Worm (Caenorhabditis elegans) whole organism, L3 larva: ENCODE data around the gene Y46G5A.38.

Experiments
- R02D3.7 ChIP-seq: fragments of 150-350 bp; optimal IDR thresholded peaks from 2 replicates; lab custom pipeline; 2014; ENCODE audit warnings: missing biosample characterization, missing genetic modification characterization
- ZK546.5 ChIP-seq: sonication (generic microtip); optimal IDR thresholded peaks from 2 replicates; lab custom pipeline; 2017; ENCODE audit warnings: missing biosample characterization, missing genetic modification characterization
- aly-2 ChIP-seq: fragments of 150-350 bp; optimal IDR thresholded peaks from 2 replicates; lab custom pipeline; 2014; ENCODE audit warnings: missing biosample characterization, missing genetic modification characterization
- ama-1 ChIP-seq: fragments of 150-350 bp; optimal IDR thresholded peaks from 2 replicates; lab custom pipeline; 2018
- ceh-28 ChIP-seq: fragments of 150-350 bp; optimal IDR thresholded peaks from 2 replicates; lab custom pipeline; 2014; ENCODE audit warnings: missing biosample characterization, missing genetic modification reagents, missing genetic modification characterization
- ceh-9 ChIP-seq: sonication (generic microtip); optimal IDR thresholded peaks from 2 replicates; lab custom pipeline; 2018; ENCODE audit warnings: missing biosample characterization, missing genetic modification characterization
- daf-12 ChIP-seq: fragments of 150-350 bp; optimal IDR thresholded peaks from 2 replicates; lab custom pipeline; 2014; ENCODE audit warnings: missing biosample characterization, missing genetic modification reagents, missing genetic modification characterization
- egl-27 ChIP-seq: sonication (generic microtip); optimal IDR thresholded peaks from 4 replicates; lab custom pipeline; 2017; ENCODE audit warnings: missing biosample characterization, missing genetic modification reagents, missing genetic modification characterization
- egl-5 ChIP-seq: fragments of 150-350 bp; optimal IDR thresholded peaks from 2 replicates; lab custom pipeline; 2017; ENCODE audit warnings: missing biosample characterization, missing genetic modification reagents, missing genetic modification characterization, inconsistent platforms
- elt-1 ChIP-seq: fragments of 150-350 bp; optimal IDR thresholded peaks from 2 replicates; lab custom pipeline; 2014; ENCODE audit warnings: missing biosample characterization, missing genetic modification characterization
- elt-2 ChIP-seq: sonication (generic microtip); optimal IDR thresholded peaks from 2 replicates; lab custom pipeline; 2016; ENCODE audit warnings: missing genetic modification reagents, mild to moderate bottlenecking, missing genetic modification characterization, missing compliant biosample characterization
- elt-3 ChIP-seq, 3 experiments: fragments of 150-350 bp in 1 of 3; sonication (generic microtip) in 2 of 3; optimal IDR thresholded peaks; 2 replicates in 2 of 3; 4 replicates in 1 of 3; lab custom pipeline; 2014 to 2017; ENCODE audit warnings: missing biosample characterization in 3 of 3, missing genetic modification characterization in 3 of 3
- eor-1 ChIP-seq, 2 experiments: fragments of 150-350 bp; optimal IDR thresholded peaks; 2 replicates each; lab custom pipeline; 2014 to 2018; ENCODE audit warnings: missing biosample characterization in 2 of 2, missing genetic modification characterization in 2 of 2
- fkh-2 ChIP-seq: fragments of 150-350 bp; optimal IDR thresholded peaks from 2 replicates; lab custom pipeline; 2014; ENCODE audit warnings: missing biosample characterization, missing genetic modification reagents, missing genetic modification characterization
- fos-1 ChIP-seq: fragments of 150-350 bp; optimal IDR thresholded peaks from 2 replicates; lab custom pipeline; 2014; ENCODE audit warnings: missing biosample characterization, missing genetic modification characterization
- hmg-11 ChIP-seq: sonication (generic microtip); optimal IDR thresholded peaks from 2 replicates; lab custom pipeline; 2016; ENCODE audit warnings: missing genetic modification characterization, missing compliant biosample characterization
- jun-1 ChIP-seq: fragments of 150-350 bp; optimal IDR thresholded peaks from 2 replicates; lab custom pipeline; 2014; ENCODE audit warnings: missing biosample characterization, missing genetic modification reagents, missing genetic modification characterization
- lin-15B ChIP-seq: fragments of 150-350 bp; optimal IDR thresholded peaks from 2 replicates; lab custom pipeline; 2014; ENCODE audit warnings: missing biosample characterization, missing genetic modification characterization
- lin-39 ChIP-seq: fragments of 150-350 bp; optimal IDR thresholded peaks from 2 replicates; lab custom pipeline; 2018; ENCODE audit warnings: missing biosample characterization, missing genetic modification reagents, missing genetic modification characterization
- lsy-12 ChIP-seq: sonication (generic microtip); optimal IDR thresholded peaks from 2 replicates; lab custom pipeline; 2016; ENCODE audit warnings: mild to moderate bottlenecking, missing genetic modification characterization, missing compliant biosample characterization
- mdl-1 ChIP-seq: fragments of 150-350 bp; optimal IDR thresholded peaks from 2 replicates; lab custom pipeline; 2014; ENCODE audit warnings: missing biosample characterization, missing genetic modification characterization
- nfya-1 ChIP-seq: sonication (generic microtip); optimal IDR thresholded peaks from 2 replicates; lab custom pipeline; 2017; ENCODE audit warnings: missing genetic modification characterization, mild to moderate bottlenecking, missing compliant biosample characterization, antibody characterized with exemption, moderate library complexity; ENCODE audit not compliant: insufficient read depth
- nhr-11 ChIP-seq: fragments of 150-350 bp; optimal IDR thresholded peaks from 2 replicates; lab custom pipeline; 2014; ENCODE audit warnings: missing biosample characterization, missing genetic modification characterization
- nhr-12 ChIP-seq: fragments of 150-350 bp; optimal IDR thresholded peaks from 2 replicates; lab custom pipeline; 2014; ENCODE audit warnings: missing biosample characterization, missing genetic modification characterization
- nhr-23 ChIP-seq: fragments of 150-350 bp; optimal IDR thresholded peaks from 2 replicates; lab custom pipeline; 2014; ENCODE audit warnings: missing biosample characterization, missing genetic modification reagents, missing genetic modification characterization
- nhr-25 ChIP-seq: sonication (generic microtip); optimal IDR thresholded peaks from 2 replicates; lab custom pipeline; 2017; ENCODE audit warnings: missing biosample characterization, missing genetic modification characterization
- nhr-28 ChIP-seq: fragments of 150-350 bp; optimal IDR thresholded peaks from 2 replicates; lab custom pipeline; 2014; ENCODE audit warnings: missing biosample characterization, missing genetic modification characterization
- nhr-43 ChIP-seq: sonication (generic microtip); optimal IDR thresholded peaks from 2 replicates; lab custom pipeline; 2016; ENCODE audit warnings: mild to moderate bottlenecking, missing genetic modification characterization, missing compliant biosample characterization; ENCODE audit not compliant: poor library complexity, severe bottlenecking
- nhr-77 ChIP-seq: fragments of 150-350 bp; optimal IDR thresholded peaks from 2 replicates; lab custom pipeline; 2014; ENCODE audit warnings: missing biosample characterization, missing genetic modification characterization
- pha-4 ChIP-seq: fragments of 150-350 bp; optimal IDR thresholded peaks from 2 replicates; lab custom pipeline; 2014; ENCODE audit warnings: missing biosample characterization, missing genetic modification reagents, missing genetic modification characterization
- pqm-1 ChIP-seq: fragments of 150-350 bp; optimal IDR thresholded peaks from 2 replicates; lab custom pipeline; 2017; ENCODE audit warnings: missing biosample characterization, missing genetic modification characterization, inconsistent platforms
- sea-2 ChIP-seq: fragments of 150-350 bp; sonication (generic microtip); optimal IDR thresholded peaks from 4 replicates; lab custom pipeline; 2014; ENCODE audit warnings: missing biosample characterization, missing genetic modification reagents, missing genetic modification characterization
- snpc-4 ChIP-seq: fragments of 150-350 bp; optimal IDR thresholded peaks from 2 replicates; lab custom pipeline; 2014; ENCODE audit warnings: missing biosample characterization, missing genetic modification characterization
- tbx-2 ChIP-seq: sonication (generic microtip); optimal IDR thresholded peaks from 2 replicates; lab custom pipeline; 2016; ENCODE audit warnings: mild to moderate bottlenecking, missing genetic modification characterization, missing compliant biosample characterization
- ztf-11 ChIP-seq: fragments of 150-350 bp; optimal IDR thresholded peaks from 2 replicates; lab custom pipeline; 2014; ENCODE audit warnings: missing biosample characterization, missing genetic modification characterization
- ztf-4 ChIP-seq: fragments of 150-350 bp; optimal IDR thresholded peaks from 2 replicates; lab custom pipeline; 2014; ENCODE audit warnings: missing biosample characterization, missing genetic modification characterization

Gene Y46G5A.38

ce11 chrII:12798814-12799213, 28.0 kb upstream of the Y46G5A.38 start:
- TF ChIP-seq tbx-2 (tag; lab: Kevin White, UChicago) (peak; percentile 58), ztf-4 (tag; lab: Kevin White, UChicago) (peak; percentile 80), elt-1 (tag; lab: Kevin White, UChicago) (peak; percentile 68), fos-1 (peak; percentile 14), nhr-43 (tag; lab: Kevin White, UChicago) (peak; percentile 96), nhr-12 (tag; lab: Kevin White, UChicago) (no peak), egl-27 (tag; lab: Kevin White, UChicago) (peak; percentile 58), ceh-9 (tag; lab: Kevin White, UChicago) (no peak), nfya-1 (tag; lab: Kevin White, UChicago) (peak; percentile 90), snpc-4 (tag; lab: Kevin White, UChicago) (peak; percentile 48), R02D3.7 (tag; lab: Kevin White, UChicago) (peak; percentile 49), daf-12 (no peak), pha-4 (peak; percentile 82), elt-2 (peak; percentile 95), ceh-28 (tag; lab: Kevin White, UChicago) (peak; percentile 73), aly-2 (tag; lab: Kevin White, UChicago) (no peak), jun-1 (tag; lab: Kevin White, UChicago) (peak; percentile 87), nhr-77 (tag; lab: Kevin White, UChicago) (peak; percentile 11), lsy-12 (peak; percentile 71), nhr-23 (tag; lab: Kevin White, UChicago) (peak; percentile 87), nhr-25 (tag; lab: Kevin White, UChicago) (peak; percentile 87), eor-1 (tag; optimal IDR thresholded peaks at IDR 0.05; lab: Kevin White, UChicago) (no peak), lin-15B (tag; lab: Kevin White, UChicago) (peak; percentile 24), nhr-11 (peak; percentile 69), pqm-1 (tag; lab: Kevin White, UChicago) (peak; percentile 94), elt-3 (tag; optimal IDR thresholded peaks at IDR 0.05; lab: Kevin White, UChicago) (peak in 1 of 3 experiments; percentile 71), fkh-2 (tag; lab: Kevin White, UChicago) (no peak), mdl-1 (peak; percentile 76), hmg-11 (tag; lab: Kevin White, UChicago) (peak; percentile 2), nhr-28 (tag; lab: Kevin White, UChicago) (peak; percentile 5)

ce11 chrII:12799364-12799763, 27.5 kb upstream of the Y46G5A.38 start:
- TF ChIP-seq fkh-2 (tag; lab: Kevin White, UChicago) = no peak
- TF ChIP-seq R02D3.7 (tag; lab: Kevin White, UChicago) = no peak
- TF ChIP-seq elt-3 (tag; optimal IDR thresholded peaks at IDR 0.05; lab: Kevin White, UChicago) = no peak
- TF ChIP-seq ama-1 (lab: Kevin White, UChicago) = no peak
- no peak for TF ChIP-seq lin-39 (tag; lab: Kevin White, UChicago)
- no peak for TF ChIP-seq nhr-77 (tag; lab: Kevin White, UChicago)
- no peak for TF ChIP-seq aly-2 (tag; lab: Kevin White, UChicago)
- no peak for TF ChIP-seq ZK546.5 (tag; lab: Kevin White, UChicago)
- TF ChIP-seq egl-5 (tag; lab: Kevin White, UChicago) = no peak
- TF ChIP-seq ztf-11 (tag; lab: Kevin White, UChicago) = no peak

- peak; percentile 32 for TF ChIP-seq nfya-1 (tag; lab: Kevin White, UChicago)
- no peak for TF ChIP-seq ztf-11 (tag; lab: Kevin White, UChicago)
- TF ChIP-seq tbx-2 (tag; lab: Kevin White, UChicago) = no peak
- no peak for TF ChIP-seq daf-12
- peak; percentile 0 for TF ChIP-seq lin-15B (tag; lab: Kevin White, UChicago)
- TF ChIP-seq jun-1 (tag; lab: Kevin White, UChicago) = no peak
- TF ChIP-seq sea-2 (GFP tag; lab: Kevin White, UChicago) = no peak
- TF ChIP-seq nhr-11 = peak; percentile 43
- peak; percentile 15 for TF ChIP-seq elt-2
- TF ChIP-seq nhr-43 (tag; lab: Kevin White, UChicago) = peak; percentile 7
- no peak for TF ChIP-seq snpc-4 (tag; lab: Kevin White, UChicago)
- peak; percentile 18 for TF ChIP-seq nhr-23 (tag; lab: Kevin White, UChicago)
- TF ChIP-seq pha-4 = peak; percentile 18
Measured at ce11 chrII:12799927-12800522, 26.8 kb upstream of the Y46G5A.38 start.
